Worm (Caenorhabditis elegans) whole organism, late embryonic: ENCODE data around the gene F35A5.1.

Source experiments
- Y22D7AL.16 ChIP-seq: sonication (generic microtip); optimal IDR thresholded peaks from 2 replicates; lab custom pipeline; 2016; ENCODE audit warnings: missing genetic modification characterization, missing compliant biosample characterization
- ceh-24 ChIP-seq: sonication (generic microtip); optimal IDR thresholded peaks from 2 replicates; lab custom pipeline; 2016; ENCODE audit warnings: mild to moderate bottlenecking, missing genetic modification characterization, missing compliant biosample characterization
- ceh-31 ChIP-seq: sonication (generic microtip); optimal IDR thresholded peaks from 2 replicates; lab custom pipeline; 2016; ENCODE audit warnings: missing genetic modification characterization, missing compliant biosample characterization
- ceh-48 ChIP-seq: sonication (generic microtip); optimal IDR thresholded peaks from 2 replicates; lab custom pipeline; 2016; ENCODE audit warnings: missing genetic modification characterization, inconsistent platforms, missing compliant biosample characterization
- dve-1 ChIP-seq: sonication (generic microtip); optimal IDR thresholded peaks from 2 replicates; lab custom pipeline; 2017; ENCODE audit warnings: antibody characterized with exemption, mild to moderate bottlenecking, missing genetic modification characterization, missing compliant biosample characterization
- eyg-1 ChIP-seq: sonication (generic microtip); optimal IDR thresholded peaks from 2 replicates; lab custom pipeline; 2016; ENCODE audit warnings: missing genotype, missing genetic modification characterization, missing compliant biosample characterization
- gmeb-2 ChIP-seq: sonication (generic microtip); optimal IDR thresholded peaks from 2 replicates; lab custom pipeline; 2016; ENCODE audit warnings: missing genetic modification characterization, inconsistent platforms, missing compliant biosample characterization
- lin-11 ChIP-seq: fragments of 200-800 bp; sonication (Bioruptor generic); optimal IDR thresholded peaks from 2 replicates; lab custom pipeline; 2018; ENCODE audit warnings: mild to moderate bottlenecking, missing genetic modification characterization, missing compliant biosample characterization
- nhr-11 ChIP-seq: fragments of 150-350 bp; optimal IDR thresholded peaks from 2 replicates; lab custom pipeline; 2014; ENCODE audit warnings: missing biosample characterization, missing genetic modification characterization
- pha-4 ChIP-seq: fragments of 150-350 bp; optimal IDR thresholded peaks from 2 replicates; lab custom pipeline; 2018; ENCODE audit warnings: missing biosample characterization, missing genetic modification reagents, missing genetic modification characterization
- rnt-1 ChIP-seq: sonication (generic microtip); optimal IDR thresholded peaks from 2 replicates; lab custom pipeline; 2016; ENCODE audit warnings: missing genetic modification characterization, missing compliant biosample characterization
- ztf-16 ChIP-seq: sonication (generic microtip); optimal IDR thresholded peaks from 2 replicates; lab custom pipeline; 2017; ENCODE audit warnings: missing genetic modification characterization, missing compliant biosample characterization

ce11 chrX:3824907-3825689 is 17.8 kb downstream of the F35A5.1 start:
- TF ChIP-seq lin-11 (tag; lab: Kevin White, UChicago) (no peak), Y22D7AL.16 (no peak), nhr-11 (no peak), rnt-1 (tag; lab: Kevin White, UChicago) (no peak), dve-1 (tag; lab: Kevin White, UChicago) (no peak), gmeb-2 (tag; lab: Kevin White, UChicago) (no peak), ceh-24 (tag; lab: Kevin White, UChicago) (no peak), ztf-16 (tag; lab: Kevin White, UChicago) (no peak), ceh-48 (tag; lab: Kevin White, UChicago) (no peak), pha-4 (no peak), eyg-1 (tag; lab: Kevin White, UChicago) (no peak), ceh-31 (tag; lab: Kevin White, UChicago) (no peak)
